Worm (Caenorhabditis elegans): ENCODE data around the gene col-114.

The col-114 gene

ce11 chrIV:7228208-7228607 lies 18.2 kb downstream of the col-114 start, which contains the start of gene D2024.5 (continued):
- TF ChIP-seq egl-44 (GFP tag; IDR thresholded peaks at IDR 0.05) (no peak), T07F8.4 (tag; optimal IDR thresholded peaks at IDR 0.05) (no peak), F22D6.2 (tag; optimal IDR thresholded peaks at IDR 0.05) (no peak), unc-130 (GFP tag; optimal IDR thresholded peaks at IDR 0.05) (no peak)

ce11 chrIV:7227072-7227471 lies 19.4 kb downstream of the col-114 start, which contains the start of gene R13A1.10:
R13A1.10 (minus strand) TSS chrIV:7227172.
- no peak for TF ChIP-seq nhr-120 (GFP tag; IDR thresholded peaks at IDR 0.05)
- TF ChIP-seq hsf-1 (GFP tag; IDR thresholded peaks at IDR 0.05): no peak
- no peak for TF ChIP-seq ets-4 (GFP tag; optimal IDR thresholded peaks at IDR 0.05)
- no peak for TF ChIP-seq F52B5.7 (tag; optimal IDR thresholded peaks at IDR 0.05)
- no peak for TF ChIP-seq nhr-27 (tag; optimal IDR thresholded peaks at IDR 0.05)
- TF ChIP-seq sptf-2 (GFP tag; optimal IDR thresholded peaks at IDR 0.05): no peak
- no peak for TF ChIP-seq unc-62 (GFP tag; optimal IDR thresholded peaks at IDR 0.05)
- no peak for TF ChIP-seq hlh-26 (GFP tag; conservative IDR thresholded peaks at IDR 0.05)
- TF ChIP-seq F37B4.10 (GFP tag; IDR thresholded peaks at IDR 0.05): no peak
- TF ChIP-seq snpc-1.3 (tag; optimal IDR thresholded peaks at IDR 0.05; ENCODE audit: insufficient read depth): no peak
- no peak for TF ChIP-seq Y79H2A.3 (GFP tag; conservative IDR thresholded peaks at IDR 0.05)
- TF ChIP-seq cebp-1 (GFP tag; IDR thresholded peaks at IDR 0.05): no peak
- TF ChIP-seq cebp-1 (tag; optimal IDR thresholded peaks at IDR 0.05): no peak

ce11 chrIV:7222088-7222487 lies 24.4 kb downstream of the col-114 start:
- no peak for TF ChIP-seq F10E7.11 (tag; optimal IDR thresholded peaks at IDR 0.05)

ce11 chrIV:7219398-7220087 lies 26.9 kb downstream of the col-114 start, which contains the start of the genes glb-23 and R13A1.1:
glb-23 (minus strand) TSS chrIV:7219498.
R13A1.1 (plus strand) TSS chrIV:7220037.
- TF ChIP-seq repo-1 (tag; optimal IDR thresholded peaks at IDR 0.05): no peak
- TF ChIP-seq egrh-3 (GFP tag; IDR thresholded peaks at IDR 0.05): no peak
- TF ChIP-seq C17E4.6 (GFP tag; IDR thresholded peaks at IDR 0.05): no peak
- TF ChIP-seq rcor-1 (GFP tag; IDR thresholded peaks at IDR 0.05): no peak
- no peak for TF ChIP-seq ama-1 (optimal IDR thresholded peaks at IDR 0.05)
- TF ChIP-seq ama-1 (GFP tag; optimal IDR thresholded peaks at IDR 0.05): no peak
- TF ChIP-seq aptf-3 (GFP tag; IDR thresholded peaks at IDR 0.05): no peak
- no peak for TF ChIP-seq dpl-1 (GFP tag; optimal IDR thresholded peaks at IDR 0.05)
- no peak for TF ChIP-seq F55B11.4 (tag; optimal IDR thresholded peaks at IDR 0.05; ENCODE audit: borderline replicate concordance, insufficient read depth)
- no peak for TF ChIP-seq athp-1 (tag; optimal IDR thresholded peaks at IDR 0.05)
- TF ChIP-seq mes-4 (tag; optimal IDR thresholded peaks at IDR 0.05): no peak
- TF ChIP-seq zfh-2 (GFP tag; conservative IDR thresholded peaks at IDR 0.05): no peak
- TF ChIP-seq B0035.1 (tag; optimal IDR thresholded peaks at IDR 0.05): no peak
- no peak for TF ChIP-seq ekl-4 (GFP tag; IDR thresholded peaks at IDR 0.05)
- no peak for TF ChIP-seq lin-35 (GFP tag; optimal IDR thresholded peaks at IDR 0.05)
- no peak for TF ChIP-seq nhr-179 (tag; optimal IDR thresholded peaks at IDR 0.05)
- no peak for TF ChIP-seq snpc-3.4 (tag; optimal IDR thresholded peaks at IDR 0.05)
- no peak for TF ChIP-seq ccch-3 (GFP tag; optimal IDR thresholded peaks at IDR 0.05)
- no peak for TF ChIP-seq ztf-28 (GFP tag; IDR thresholded peaks at IDR 0.05)

Measured in whole organism, young adult.